Worm (Caenorhabditis elegans): Measurements from ENCODE around the gene T08G3.13.

- TF ChIP-seq mdl-1 (tag; optimal IDR thresholded peaks at IDR 0.05) (no peak), zag-1 (tag; optimal IDR thresholded peaks at IDR 0.05) (no peak), nfya-1 (tag; optimal IDR thresholded peaks at IDR 0.05; ENCODE audit: insufficient read depth) (no peak), ztf-11 (tag; optimal IDR thresholded peaks at IDR 0.05) (no peak), nhr-28 (tag; optimal IDR thresholded peaks at IDR 0.05) (no peak), nhr-237 (tag; optimal IDR thresholded peaks at IDR 0.05) (no peak), sea-2 (GFP tag; optimal IDR thresholded peaks at IDR 0.05) (no peak), elt-3 (tag; optimal IDR thresholded peaks at IDR 0.05) (no peak), fos-1 (tag; optimal IDR thresholded peaks at IDR 0.05) (no peak)
These were observed 43.9 kb upstream of the T08G3.13 start, which contains the start of gene syp-1 for ce11 chrV:16403974-16404373.
